Worm (Caenorhabditis elegans) whole organism, mixed stage, embryonic: ENCODE results near the gene T12A7.9.
A peak's percentile ranks its signal among the peaks of the same experiment; 100 is the strongest.

Experiments
- M03D4.4 ChIP-seq: sonication (generic microtip); optimal IDR thresholded peaks from 2 replicates; lab custom pipeline; 2017; ENCODE audit warnings: mild to moderate bottlenecking, missing genetic modification characterization, missing compliant biosample characterization
- blmp-1 ChIP-seq: fragments of 150-350 bp; optimal IDR thresholded peaks from 2 replicates; lab custom pipeline; 2014; ENCODE audit warnings: missing biosample characterization, missing genetic modification characterization
- ceh-39 ChIP-seq: fragments of 150-350 bp; optimal IDR thresholded peaks from 2 replicates; lab custom pipeline; 2014; ENCODE audit warnings: missing biosample characterization, missing genetic modification characterization
- ceh-83 ChIP-seq: fragments of 200-800 bp; sonication (Bioruptor generic); optimal IDR thresholded peaks from 2 replicates; lab custom pipeline; 2018; ENCODE audit warnings: mild to moderate bottlenecking, missing genetic modification characterization, missing compliant biosample characterization
- ces-1 ChIP-seq: fragments of 150-350 bp; optimal IDR thresholded peaks from 2 replicates; lab custom pipeline; 2014; ENCODE audit warnings: missing biosample characterization, missing genetic modification reagents, missing genetic modification characterization
- drap-1 ChIP-seq: fragments of 200-800 bp; sonication (Bioruptor generic); optimal IDR thresholded peaks from 3 replicates; lab custom pipeline; 2018; ENCODE audit warnings: mild to moderate bottlenecking, missing genetic modification characterization, missing compliant biosample characterization
- elt-3 ChIP-seq: fragments of 150-350 bp; optimal IDR thresholded peaks from 2 replicates; lab custom pipeline; 2014; ENCODE audit warnings: missing biosample characterization, missing genetic modification characterization
- flh-1 ChIP-seq: fragments of 200-800 bp; sonication (Bioruptor generic); optimal IDR thresholded peaks from 2 replicates; lab custom pipeline; 2018; ENCODE audit warnings: mild to moderate bottlenecking, missing genetic modification characterization, moderate library complexity, missing compliant biosample characterization
- ham-2 ChIP-seq: fragments of 200-800 bp; sonication (Bioruptor generic); optimal IDR thresholded peaks from 2 replicates; lab custom pipeline; 2018; ENCODE audit warnings: mild to moderate bottlenecking, missing genetic modification characterization, missing compliant biosample characterization
- hlh-1 ChIP-seq: fragments of 150-350 bp; optimal IDR thresholded peaks from 2 replicates; lab custom pipeline; 2014; ENCODE audit warnings: missing biosample characterization, missing genetic modification reagents, missing genetic modification characterization
- lin-13 ChIP-seq: fragments of 150-350 bp; optimal IDR thresholded peaks from 2 replicates; lab custom pipeline; 2014; ENCODE audit warnings: missing biosample characterization, missing genetic modification characterization
- lin-32 ChIP-seq: fragments of 200-800 bp; sonication (Bioruptor generic); optimal IDR thresholded peaks from 2 replicates; lab custom pipeline; 2018; ENCODE audit warnings: mild to moderate bottlenecking, missing genetic modification characterization, missing compliant biosample characterization
- lsy-2 ChIP-seq: fragments of 150-350 bp; optimal IDR thresholded peaks from 2 replicates; lab custom pipeline; 2014; ENCODE audit warnings: missing biosample characterization, missing genetic modification characterization
- mep-1 ChIP-seq: fragments of 150-350 bp; optimal IDR thresholded peaks from 2 replicates; lab custom pipeline; 2017; ENCODE audit warnings: missing biosample characterization, missing genetic modification reagents, missing genetic modification characterization, inconsistent platforms
- mls-2 ChIP-seq: sonication (generic microtip); optimal IDR thresholded peaks from 2 replicates; lab custom pipeline; 2016; ENCODE audit warnings: mild to moderate bottlenecking, missing genetic modification characterization, moderate library complexity, missing compliant biosample characterization
- nhr-12 ChIP-seq: fragments of 150-350 bp; optimal IDR thresholded peaks from 2 replicates; lab custom pipeline; 2014; ENCODE audit warnings: missing biosample characterization, missing genetic modification characterization
- nhr-2 ChIP-seq: fragments of 150-350 bp; optimal IDR thresholded peaks from 2 replicates; lab custom pipeline; 2014; ENCODE audit warnings: missing biosample characterization, missing genetic modification characterization
- nhr-237 ChIP-seq: fragments of 150-350 bp; optimal IDR thresholded peaks from 2 replicates; lab custom pipeline; 2014; ENCODE audit warnings: missing biosample characterization, missing genetic modification characterization
- nhr-28 ChIP-seq: fragments of 150-350 bp; optimal IDR thresholded peaks from 2 replicates; lab custom pipeline; 2014; ENCODE audit warnings: missing biosample characterization, missing genetic modification characterization
- nhr-76 ChIP-seq: sonication (generic microtip); optimal IDR thresholded peaks from 2 replicates; lab custom pipeline; 2017; ENCODE audit warnings: missing biosample characterization, missing genetic modification characterization
- pha-4 ChIP-seq: fragments of 150-350 bp; optimal IDR thresholded peaks from 2 replicates; lab custom pipeline; 2018; ENCODE audit warnings: missing biosample characterization, missing genetic modification reagents, missing genetic modification characterization
- sem-2 ChIP-seq: fragments of 200-800 bp; sonication (Bioruptor generic); optimal IDR thresholded peaks from 2 replicates; lab custom pipeline; 2018; ENCODE audit warnings: mild to moderate bottlenecking, missing genetic modification characterization, missing compliant biosample characterization
- snpc-4 ChIP-seq: fragments of 150-350 bp; optimal IDR thresholded peaks from 2 replicates; lab custom pipeline; 2014; ENCODE audit warnings: missing biosample characterization, missing genetic modification characterization
- tbx-8 ChIP-seq: fragments of 200-800 bp; sonication (Bioruptor generic); optimal IDR thresholded peaks from 2 replicates; lab custom pipeline; 2018; ENCODE audit warnings: mild to moderate bottlenecking, missing genetic modification characterization, moderate library complexity, missing compliant biosample characterization
- unc-120 ChIP-seq: sonication (generic microtip); optimal IDR thresholded peaks from 2 replicates; lab custom pipeline; 2017; ENCODE audit warnings: missing genetic modification characterization, missing compliant biosample characterization; ENCODE audit not compliant: poor library complexity, severe bottlenecking
- unc-62 ChIP-seq: fragments of 150-350 bp; optimal IDR thresholded peaks from 2 replicates; lab custom pipeline; 2014; ENCODE audit warnings: missing biosample characterization, missing genetic modification reagents, missing genetic modification characterization
- zip-8 ChIP-seq: fragments of 150-350 bp; optimal IDR thresholded peaks from 2 replicates; lab custom pipeline; 2014; ENCODE audit warnings: missing biosample characterization, missing genetic modification characterization
- ztf-11 ChIP-seq: fragments of 150-350 bp; optimal IDR thresholded peaks from 2 replicates; lab custom pipeline; 2014; ENCODE audit warnings: missing biosample characterization, missing genetic modification characterization

T12A7.9 gene

ce11 chrIV:11771064-11771463 lies 15.3 kb upstream of the T12A7.9 start:
- TF ChIP-seq lin-13 (tag; lab: Kevin White, UChicago) (no peak), drap-1 (GFP tag; lab: Kevin White, UChicago) (no peak), nhr-76 (no peak), elt-3 (tag; lab: Kevin White, UChicago) (no peak), sem-2 (no peak), ham-2 (no peak), ces-1 (no peak), M03D4.4 (tag; lab: Kevin White, UChicago) (no peak), nhr-237 (no peak), zip-8 (tag; lab: Kevin White, UChicago) (no peak), pha-4 (tag; lab: Kevin White, UChicago) (no peak), lsy-2 (tag; lab: Kevin White, UChicago) (no peak), mep-1 (tag; lab: Kevin White, UChicago) (no peak)

ce11 chrIV:11769769-11770168 lies 14.0 kb upstream of the T12A7.9 start:
- no peak for TF ChIP-seq nhr-28 (tag; lab: Kevin White, UChicago)
- TF ChIP-seq, all 35 proteins: peak for 0

ce11 chrIV:11765507-11765906 lies 9.7 kb upstream of the T12A7.9 start:
- TF ChIP-seq elt-3 (tag; lab: Kevin White, UChicago) (no peak), M03D4.4 (tag; lab: Kevin White, UChicago) (no peak), unc-120 (tag; lab: Kevin White, UChicago) (peak; percentile 10), lin-32 (GFP tag; lab: Kevin White, UChicago) (no peak), mep-1 (tag; lab: Kevin White, UChicago) (no peak), lin-13 (tag; lab: Kevin White, UChicago) (no peak), ces-1 (peak; percentile 94), blmp-1 (tag; lab: Kevin White, UChicago) (no peak), pha-4 (tag; lab: Kevin White, UChicago) (no peak), zip-8 (tag; lab: Kevin White, UChicago) (no peak), unc-62 (GFP tag; lab: Kevin White, UChicago) (peak; percentile 16), lsy-2 (tag; lab: Kevin White, UChicago) (no peak), ztf-11 (no peak), nhr-76 (no peak), flh-1 (GFP tag; lab: Kevin White, UChicago) (no peak)

ce11 chrIV:11760700-11761459 lies 5.1 kb upstream of the T12A7.9 start, which contains the start of gene T12A7.2:
Gene T12A7.2 (minus strand): TSS chrIV:11761111.
- TF ChIP-seq unc-120 (tag; lab: Kevin White, UChicago), result peak; percentile 37
- TF ChIP-seq nhr-12 (tag; lab: Kevin White, UChicago), result no peak
- TF ChIP-seq M03D4.4 (tag; lab: Kevin White, UChicago), result no peak

- TF ChIP-seq nhr-2 (tag; lab: Kevin White, UChicago), result no peak
- TF ChIP-seq lin-32 (GFP tag; lab: Kevin White, UChicago), result no peak
- no peak for TF ChIP-seq hlh-1 (tag; lab: Kevin White, UChicago)
- no peak for TF ChIP-seq snpc-4 (tag; lab: Kevin White, UChicago)
- no peak for TF ChIP-seq flh-1 (GFP tag; lab: Kevin White, UChicago)
Observed at ce11 chrIV:11759852-11760251, 4.0 kb upstream of the T12A7.9 start.

DNA sequence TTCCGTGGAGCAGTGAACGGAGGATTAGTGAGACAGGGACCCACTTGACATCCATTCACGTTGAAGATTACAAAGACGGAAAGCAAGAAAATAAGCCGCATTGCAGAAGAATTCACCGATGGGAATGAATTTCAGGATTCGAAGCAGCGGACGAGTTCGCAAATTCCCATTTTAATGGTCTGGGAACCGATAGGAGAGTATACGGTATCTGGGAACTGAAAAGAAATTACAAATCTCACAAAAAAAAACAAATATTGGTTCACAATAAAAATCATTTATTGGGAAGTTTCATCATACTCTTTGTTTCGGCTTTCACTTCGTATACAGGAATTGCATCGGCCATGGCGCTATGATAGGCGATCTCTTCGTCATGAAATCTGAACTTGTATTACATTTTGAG lies 804 bp downstream of the T12A7.9 start, which contains the start of gene T12A7.10:
Gene T12A7.10 (minus strand): TSS at position 101 of the 400 bp plus-strand sequence.
- no peak for TF ChIP-seq blmp-1 (tag; lab: Kevin White, UChicago)
- no peak for TF ChIP-seq nhr-237
- no peak for TF ChIP-seq ceh-39
- TF ChIP-seq drap-1 (GFP tag; lab: Kevin White, UChicago), result no peak
- no peak for TF ChIP-seq ceh-83 (GFP tag; lab: Kevin White, UChicago)

DNA sequence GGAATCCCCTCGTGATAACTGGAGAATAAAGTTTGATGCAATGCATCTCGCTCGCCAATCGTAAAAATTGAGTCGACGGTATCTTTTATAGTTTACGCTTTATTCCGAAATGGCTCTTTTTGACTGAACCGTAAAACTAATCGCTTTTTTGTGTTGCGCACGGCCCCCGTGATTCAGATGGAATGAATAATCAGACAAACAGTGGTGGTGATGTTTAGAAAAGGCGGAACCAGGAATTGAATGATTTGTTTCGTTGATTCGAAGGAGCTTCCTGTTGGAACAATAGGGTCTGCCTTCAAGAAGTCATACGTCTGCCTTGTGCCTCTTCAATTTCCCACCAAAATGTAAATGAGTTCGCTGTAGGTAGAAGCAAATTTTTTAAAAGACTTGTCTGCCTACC lies 1.5 kb downstream of the T12A7.9 start, which contains the start of gene scl-18:
Gene scl-18 (minus strand): TSS at position 101 of the 400 bp plus-strand sequence.
- TF ChIP-seq nhr-12 (tag; lab: Kevin White, UChicago) (no peak), flh-1 (GFP tag; lab: Kevin White, UChicago) (no peak), unc-62 (GFP tag; lab: Kevin White, UChicago) (no peak), mls-2 (tag; lab: Kevin White, UChicago) (no peak), ceh-39 (no peak), snpc-4 (tag; lab: Kevin White, UChicago) (no peak), tbx-8 (no peak), lin-13 (tag; lab: Kevin White, UChicago) (no peak), nhr-76 (no peak)
